Worm (Caenorhabditis elegans) whole organism, L3 larva: Measurements from ENCODE around the gene F58H1.6.

Source experiments
- ceh-82 ChIP-seq: fragments of 150-350 bp; optimal IDR thresholded peaks from 2 replicates; lab custom pipeline; 2014; ENCODE audit warnings: missing biosample characterization, missing genetic modification characterization
- nfya-1 ChIP-seq: sonication (generic microtip); optimal IDR thresholded peaks from 2 replicates; lab custom pipeline; 2017; ENCODE audit warnings: missing genetic modification characterization, mild to moderate bottlenecking, missing compliant biosample characterization, antibody characterized with exemption, moderate library complexity; ENCODE audit not compliant: insufficient read depth
- zag-1 ChIP-seq: fragments of 150-350 bp; optimal IDR thresholded peaks from 2 replicates; lab custom pipeline; 2014; ENCODE audit warnings: missing biosample characterization, missing genetic modification characterization

ce11 chrV:11900127-11900526 lies 42.3 kb upstream of the F58H1.6 start:
- no peak for TF ChIP-seq ceh-82 (tag; lab: Kevin White, UChicago)
- no peak for TF ChIP-seq zag-1 (tag; lab: Kevin White, UChicago)
- TF ChIP-seq nfya-1 (tag; lab: Kevin White, UChicago), result no peak
